Worm (Caenorhabditis elegans) whole organism, L2 larva: ENCODE results near the gene str-207.

Experiments used
- R02D3.7 ChIP-seq: fragments of 150-350 bp; optimal IDR thresholded peaks from 2 replicates; lab custom pipeline; 2014; ENCODE audit warnings: missing biosample characterization, missing genetic modification characterization
- elt-3 ChIP-seq: sonication (generic microtip); optimal IDR thresholded peaks from 2 replicates; lab custom pipeline; 2017; ENCODE audit warnings: missing biosample characterization, missing genetic modification characterization
- nhr-21 ChIP-seq: fragments of 150-350 bp; optimal IDR thresholded peaks from 2 replicates; lab custom pipeline; 2014; ENCODE audit warnings: missing biosample characterization, missing genetic modification characterization
- nhr-6 ChIP-seq: fragments of 150-350 bp; optimal IDR thresholded peaks from 2 replicates; lab custom pipeline; 2014; ENCODE audit warnings: missing biosample characterization, missing genetic modification characterization
- unc-62 ChIP-seq: fragments of 150-350 bp; optimal IDR thresholded peaks from 2 replicates; lab custom pipeline; 2014; ENCODE audit warnings: missing biosample characterization, missing genetic modification reagents, missing genetic modification characterization

- TF ChIP-seq elt-3 (tag; lab: Kevin White, UChicago), result no peak
- no peak for TF ChIP-seq R02D3.7 (tag; lab: Kevin White, UChicago)
- no peak for TF ChIP-seq nhr-6
- TF ChIP-seq nhr-21 (tag; lab: Kevin White, UChicago), result no peak
- no peak for TF ChIP-seq unc-62 (GFP tag; lab: Kevin White, UChicago)
Measured at ce11 chrV:4903696-4904095, 47.8 kb upstream of the str-207 start, which contains the start of gene ugt-8.
